Fruit fly (Drosophila melanogaster) whole organism, pupa: ENCODE results near the gene CG5969.

Source experiments
- CG10348 ChIP-seq: fragments of 200-800 bp; sonication (Bioruptor generic); IDR thresholded peaks from 2 replicates; pipeline ENCODE4 v1.3.6; 2022; ENCODE audit warnings: missing biosample characterization, missing genetic modification characterization
- EcR ChIP-seq: fragments of 200-800 bp; sonication (Bioruptor generic); optimal IDR thresholded peaks from 3 replicates; lab custom pipeline; 2019; ENCODE audit warnings: missing biosample characterization, missing genetic modification characterization, mild to moderate bottlenecking, moderate library complexity, missing genetic modification reagents

dm6 chr3L:20444815-20445519 lies 28.6 kb upstream of the CG5969 start:
- TF ChIP-seq EcR (GFP tag; lab: Kevin White, UChicago), result no peak
- no peak for TF ChIP-seq CG10348
